Worm (Caenorhabditis elegans): ENCODE data around the gene sre-47.

ce11 chrII:14016865-14017264 lies 32.4 kb upstream of the sre-47 start, which contains the start of gene cyp-37A1:
- no peak for TF ChIP-seq K02D7.2 (tag; optimal IDR thresholded peaks at IDR 0.05)
- TF ChIP-seq npax-4 (tag; optimal IDR thresholded peaks at IDR 0.05) = no peak
- TF ChIP-seq ceh-9 (tag; optimal IDR thresholded peaks at IDR 0.05) = no peak
- TF ChIP-seq fkh-6 (tag; optimal IDR thresholded peaks at IDR 0.05) = no peak
- no peak for TF ChIP-seq K09A11.1 (tag; optimal IDR thresholded peaks at IDR 0.05; ENCODE audit: insufficient read depth)
- TF ChIP-seq ceh-2 (tag; optimal IDR thresholded peaks at IDR 0.05) = no peak
- no peak for TF ChIP-seq nhr-11 (tag; optimal IDR thresholded peaks at IDR 0.05)

All from whole organism, late embryonic.